Worm (Caenorhabditis elegans): ENCODE data around the gene syx-18.

The syx-18 gene

ce11 chrV:6655174-6655573 is at the start of gene syx-18:
Gene syx-18, minus strand, starts transcription at chrV:6655449.
- no peak for TF ChIP-seq ztf-4 (tag; optimal IDR thresholded peaks at IDR 0.05)
- TF ChIP-seq nhr-25 (tag; optimal IDR thresholded peaks at IDR 0.05), result peak; percentile 6
- TF ChIP-seq lin-13 (GFP tag; optimal IDR thresholded peaks at IDR 0.05), result peak; percentile 19
- peak; percentile 25 for TF ChIP-seq sem-4 (tag; optimal IDR thresholded peaks at IDR 0.05)
- TF ChIP-seq elt-1 (tag; optimal IDR thresholded peaks at IDR 0.05), result no peak
- TF ChIP-seq peb-1 (tag; optimal IDR thresholded peaks at IDR 0.05), result no peak

ce11 chrV:6704482-6704881 is 49.2 kb upstream of the syx-18 start:
- TF ChIP-seq ZK546.5 (tag; optimal IDR thresholded peaks at IDR 0.05) (no peak), lin-39 (tag; optimal IDR thresholded peaks at IDR 0.05) (no peak), elt-3 (tag; optimal IDR thresholded peaks at IDR 0.05) (no peak), nhr-21 (tag; optimal IDR thresholded peaks at IDR 0.05) (no peak), mab-5 (tag; optimal IDR thresholded peaks at IDR 0.05) (no peak), dmd-4 (tag; optimal IDR thresholded peaks at IDR 0.05) (no peak), unc-62 (GFP tag; optimal IDR thresholded peaks at IDR 0.05) (no peak), peb-1 (tag; optimal IDR thresholded peaks at IDR 0.05) (no peak), Y55F3AM.14 (GFP tag; optimal IDR thresholded peaks at IDR 0.05) (no peak), lin-11 (tag; optimal IDR thresholded peaks at IDR 0.05) (no peak)

ce11 chrV:6702692-6703091 is 47.4 kb upstream of the syx-18 start, which contains the start of gene era-1:
Gene era-1, plus strand, starts transcription at chrV:6703057.
- TF ChIP-seq nhr-12 (tag; optimal IDR thresholded peaks at IDR 0.05) (no peak), unc-62 (GFP tag; optimal IDR thresholded peaks at IDR 0.05) (no peak), blmp-1 (tag; optimal IDR thresholded peaks at IDR 0.05; ENCODE audit: insufficient read depth) (no peak), lin-13 (GFP tag; optimal IDR thresholded peaks at IDR 0.05) (no peak), dmd-4 (tag; optimal IDR thresholded peaks at IDR 0.05) (no peak), nhr-10 (tag; optimal IDR thresholded peaks at IDR 0.05) (no peak), mdl-1 (tag; optimal IDR thresholded peaks at IDR 0.05) (no peak), nhr-25 (tag; optimal IDR thresholded peaks at IDR 0.05) (no peak), mab-5 (tag; optimal IDR thresholded peaks at IDR 0.05) (no peak), elt-3 (tag; optimal IDR thresholded peaks at IDR 0.05) (no peak), crh-2 (tag; optimal IDR thresholded peaks at IDR 0.05) (no peak), unc-39 (tag; optimal IDR thresholded peaks at IDR 0.05) (no peak), lin-11 (tag; optimal IDR thresholded peaks at IDR 0.05) (no peak), ztf-1 (GFP tag; conservative IDR thresholded peaks at IDR 0.05) (no peak), peb-1 (tag; optimal IDR thresholded peaks at IDR 0.05) (no peak), ceh-16 (tag; optimal IDR thresholded peaks at IDR 0.05) (no peak), sma-9 (GFP tag; optimal IDR thresholded peaks at IDR 0.05) (no peak), sma-9 (tag; optimal IDR thresholded peaks at IDR 0.05) (no peak), nhr-129 (tag; optimal IDR thresholded peaks at IDR 0.05) (no peak), nhr-11 (tag; optimal IDR thresholded peaks at IDR 0.05) (no peak), elt-1 (tag; optimal IDR thresholded peaks at IDR 0.05) (no peak)

- no peak for TF ChIP-seq unc-62 (GFP tag; optimal IDR thresholded peaks at IDR 0.05)
- TF ChIP-seq blmp-1 (tag; optimal IDR thresholded peaks at IDR 0.05; ENCODE audit: insufficient read depth), result peak; percentile 50
Measured at ce11 chrV:6699833-6700232, 44.6 kb upstream of the syx-18 start.

ce11 chrV:6699021-6699420 is 43.8 kb upstream of the syx-18 start:
- TF ChIP-seq sem-4 (tag; optimal IDR thresholded peaks at IDR 0.05) (no peak), fos-1 (tag; optimal IDR thresholded peaks at IDR 0.05) (no peak), peb-1 (tag; optimal IDR thresholded peaks at IDR 0.05) (no peak), Y55F3AM.14 (GFP tag; optimal IDR thresholded peaks at IDR 0.05) (no peak)

- TF ChIP-seq nhr-237 (tag; optimal IDR thresholded peaks at IDR 0.05) (no peak), ZK546.5 (tag; optimal IDR thresholded peaks at IDR 0.05) (no peak), nhr-129 (tag; optimal IDR thresholded peaks at IDR 0.05) (no peak), sem-4 (tag; optimal IDR thresholded peaks at IDR 0.05) (no peak)
Measured at ce11 chrV:6697552-6697951, 42.3 kb upstream of the syx-18 start, which contains the start of gene W02F12.2. Gene W02F12.2, minus strand, starts transcription at chrV:6697652.

- TF ChIP-seq ztf-11 (tag; optimal IDR thresholded peaks at IDR 0.05) (no peak), unc-39 (tag; optimal IDR thresholded peaks at IDR 0.05) (no peak), elt-1 (tag; optimal IDR thresholded peaks at IDR 0.05) (no peak), nhr-10 (tag; optimal IDR thresholded peaks at IDR 0.05) (no peak), nhr-129 (tag; optimal IDR thresholded peaks at IDR 0.05) (no peak), nhr-6 (tag; optimal IDR thresholded peaks at IDR 0.05) (no peak), fos-1 (tag; optimal IDR thresholded peaks at IDR 0.05) (no peak), blmp-1 (tag; optimal IDR thresholded peaks at IDR 0.05; ENCODE audit: insufficient read depth) (no peak), ztf-1 (GFP tag; conservative IDR thresholded peaks at IDR 0.05) (no peak), ceh-16 (tag; optimal IDR thresholded peaks at IDR 0.05) (no peak), nhr-11 (tag; optimal IDR thresholded peaks at IDR 0.05) (no peak), Y55F3AM.14 (GFP tag; optimal IDR thresholded peaks at IDR 0.05) (no peak), nhr-25 (tag; optimal IDR thresholded peaks at IDR 0.05) (no peak), sma-3 (GFP tag; optimal IDR thresholded peaks at IDR 0.05) (no peak), zag-1 (tag; optimal IDR thresholded peaks at IDR 0.05) (no peak), egl-27 (tag; optimal IDR thresholded peaks at IDR 0.05) (no peak), ama-1 (optimal IDR thresholded peaks at IDR 0.05) (no peak), nhr-12 (tag; optimal IDR thresholded peaks at IDR 0.05) (no peak), unc-55 (GFP tag; optimal IDR thresholded peaks at IDR 0.05) (no peak)
Measured at ce11 chrV:6694668-6695067, 39.4 kb upstream of the syx-18 start, which contains the start of gene W02F12.8. Gene W02F12.8, minus strand, starts transcription at chrV:6694768.

Measured in whole organism, L2 larva.